Worm (Caenorhabditis elegans) whole organism, L2 larva: ENCODE measurements around the gene mbk-2.

ENCODE experiments used
- C34F6.9 ChIP-seq: fragments of 150-350 bp; optimal IDR thresholded peaks from 2 replicates; lab custom pipeline; 2014; ENCODE audit warnings: missing biosample characterization, missing genetic modification characterization
- F13H6.1 ChIP-seq: sonication (generic microtip); optimal IDR thresholded peaks from 2 replicates; lab custom pipeline; 2016; ENCODE audit warnings: missing genetic modification characterization, missing compliant biosample characterization
- R02D3.7 ChIP-seq: fragments of 150-350 bp; optimal IDR thresholded peaks from 2 replicates; lab custom pipeline; 2014; ENCODE audit warnings: missing biosample characterization, missing genetic modification characterization
- Y55F3AM.14 ChIP-seq: fragments of 200-800 bp; sonication (Bioruptor generic); optimal IDR thresholded peaks from 2 replicates; lab custom pipeline; 2018; ENCODE audit warnings: mild to moderate bottlenecking, missing genetic modification characterization, missing compliant biosample characterization
- ZK546.5 ChIP-seq: sonication (generic microtip); optimal IDR thresholded peaks from 2 replicates; lab custom pipeline; 2017; ENCODE audit warnings: missing biosample characterization, missing genetic modification characterization
- ceh-16 ChIP-seq: fragments of 150-350 bp; optimal IDR thresholded peaks from 2 replicates; lab custom pipeline; 2014; ENCODE audit warnings: missing biosample characterization, missing genetic modification characterization
- ceh-82 ChIP-seq: fragments of 150-350 bp; optimal IDR thresholded peaks from 2 replicates; lab custom pipeline; 2014; ENCODE audit warnings: missing biosample characterization, missing genetic modification characterization
- crh-2 ChIP-seq: sonication (generic microtip); optimal IDR thresholded peaks from 2 replicates; lab custom pipeline; 2017; ENCODE audit warnings: missing biosample characterization, missing genetic modification characterization
- dmd-4 ChIP-seq: sonication (generic microtip); optimal IDR thresholded peaks from 2 replicates; lab custom pipeline; 2017; ENCODE audit warnings: missing biosample characterization, missing genetic modification characterization
- elt-3 ChIP-seq: sonication (generic microtip); optimal IDR thresholded peaks from 2 replicates; lab custom pipeline; 2017; ENCODE audit warnings: missing biosample characterization, missing genetic modification characterization
- fos-1 ChIP-seq: fragments of 150-350 bp; optimal IDR thresholded peaks from 2 replicates; lab custom pipeline; 2014; ENCODE audit warnings: missing biosample characterization, missing genetic modification characterization
- gmeb-1 ChIP-seq: fragments of 150-350 bp; optimal IDR thresholded peaks from 2 replicates; lab custom pipeline; 2014; ENCODE audit warnings: missing biosample characterization, missing genetic modification characterization
- lin-11 ChIP-seq: fragments of 150-350 bp; sonication (generic microtip); optimal IDR thresholded peaks from 2 replicates; lab custom pipeline; 2014; ENCODE audit warnings: missing biosample characterization, missing genetic modification characterization, inconsistent platforms, mixed read lengths
- lsy-2 ChIP-seq, 2 experiments: fragments of 150-350 bp in 1 of 2; sonication (generic microtip) in 1 of 2; optimal IDR thresholded peaks; 2 replicates each; lab custom pipeline; 2014 to 2017; ENCODE audit warnings: missing biosample characterization in 2 of 2, missing genetic modification characterization in 2 of 2
- mab-5 ChIP-seq: fragments of 150-350 bp; optimal IDR thresholded peaks from 2 replicates; lab custom pipeline; 2014; ENCODE audit warnings: missing biosample characterization, missing genetic modification characterization
- mbf-1 ChIP-seq: sonication (generic microtip); optimal IDR thresholded peaks from 2 replicates; lab custom pipeline; 2017; ENCODE audit warnings: missing biosample characterization, missing genetic modification characterization
- nhr-11 ChIP-seq: fragments of 150-350 bp; optimal IDR thresholded peaks from 2 replicates; lab custom pipeline; 2014; ENCODE audit warnings: missing biosample characterization, missing genetic modification characterization
- nhr-12 ChIP-seq: fragments of 150-350 bp; optimal IDR thresholded peaks from 2 replicates; lab custom pipeline; 2014; ENCODE audit warnings: missing biosample characterization, missing genetic modification characterization
- nhr-23 ChIP-seq: fragments of 150-350 bp; optimal IDR thresholded peaks from 2 replicates; lab custom pipeline; 2014; ENCODE audit warnings: missing biosample characterization, missing genetic modification reagents, missing genetic modification characterization
- nhr-25 ChIP-seq: fragments of 150-350 bp; sonication (generic microtip); optimal IDR thresholded peaks from 3 replicates; lab custom pipeline; 2014; ENCODE audit warnings: missing biosample characterization, missing genetic modification characterization
- nhr-6 ChIP-seq: fragments of 150-350 bp; optimal IDR thresholded peaks from 2 replicates; lab custom pipeline; 2014; ENCODE audit warnings: missing biosample characterization, missing genetic modification characterization
- nhr-77 ChIP-seq: fragments of 150-350 bp; optimal IDR thresholded peaks from 2 replicates; lab custom pipeline; 2014; ENCODE audit warnings: missing biosample characterization, missing genetic modification characterization
- peb-1 ChIP-seq: fragments of 150-350 bp; optimal IDR thresholded peaks from 2 replicates; lab custom pipeline; 2014; ENCODE audit warnings: missing biosample characterization, missing genetic modification characterization
- skn-1 ChIP-seq: sonication (generic microtip); optimal IDR thresholded peaks from 2 replicates; lab custom pipeline; 2017; ENCODE audit warnings: missing biosample characterization, missing genetic modification characterization
- sma-9 ChIP-seq, 2 experiments: fragments of 150-350 bp in 1 of 2; sonication (generic microtip) in 1 of 2; optimal IDR thresholded peaks; 2 replicates each; lab custom pipeline; 2014 to 2016; ENCODE audit warnings: missing genetic modification characterization in 2 of 2, mild to moderate bottlenecking in 1 of 2, missing biosample characterization in 1 of 2, missing compliant biosample characterization in 1 of 2, missing genetic modification reagents in 1 of 2, moderate library complexity in 1 of 2
- snpc-4 ChIP-seq: fragments of 150-350 bp; optimal IDR thresholded peaks from 2 replicates; lab custom pipeline; 2014; ENCODE audit warnings: missing biosample characterization, missing genetic modification characterization
- unc-55 ChIP-seq: fragments of 150-350 bp; sonication (generic microtip); optimal IDR thresholded peaks from 3 replicates; lab custom pipeline; 2014; ENCODE audit warnings: missing biosample characterization, missing genetic modification reagents, missing genetic modification characterization
- unc-62 ChIP-seq: fragments of 150-350 bp; optimal IDR thresholded peaks from 2 replicates; lab custom pipeline; 2014; ENCODE audit warnings: missing biosample characterization, missing genetic modification reagents, missing genetic modification characterization
- zag-1 ChIP-seq: fragments of 150-350 bp; optimal IDR thresholded peaks from 2 replicates; lab custom pipeline; 2014; ENCODE audit warnings: missing biosample characterization, missing genetic modification characterization
- ztf-11 ChIP-seq: sonication (generic microtip); optimal IDR thresholded peaks from 2 replicates; lab custom pipeline; 2017; ENCODE audit warnings: missing biosample characterization, missing genetic modification characterization
- ztf-4 ChIP-seq: fragments of 150-350 bp; optimal IDR thresholded peaks from 2 replicates; lab custom pipeline; 2014; ENCODE audit warnings: missing biosample characterization, missing genetic modification characterization

The mbk-2 gene

ce11 chrIV:12977650-12978049 is 31.3 kb upstream of the mbk-2 start:
- TF ChIP-seq mab-5 (tag; lab: Kevin White, UChicago): no peak

ce11 chrIV:12978307-12979036 is 30.5 kb upstream of the mbk-2 start, which contains the start of gene K10D11.2:
Gene K10D11.2, plus strand, starts transcription at chrIV:12978986.
- TF ChIP-seq fos-1 (peak; percentile 46), sma-9 (GFP tag; optimal IDR thresholded peaks at IDR 0.05; lab: Kevin White, UChicago) (peak; percentile 34), sma-9 (tag; optimal IDR thresholded peaks at IDR 0.05; lab: Kevin White, UChicago) (no peak), ztf-4 (tag; lab: Kevin White, UChicago) (no peak)

- TF ChIP-seq fos-1 (peak; percentile 64), F13H6.1 (tag; lab: Kevin White, UChicago) (no peak), nhr-23 (no peak), sma-9 (GFP tag; optimal IDR thresholded peaks at IDR 0.05; lab: Kevin White, UChicago) (no peak), sma-9 (tag; optimal IDR thresholded peaks at IDR 0.05; lab: Kevin White, UChicago) (no peak), unc-62 (GFP tag; lab: Kevin White, UChicago) (no peak), unc-55 (GFP tag; lab: Kevin White, UChicago) (no peak), ZK546.5 (tag; lab: Kevin White, UChicago) (no peak)
Observed at ce11 chrIV:12985961-12986360, 23.0 kb upstream of the mbk-2 start, which contains the start of gene K10D11.3. Gene K10D11.3, minus strand, starts transcription at chrIV:12986134.

ce11 chrIV:12989355-12989754 is 19.6 kb upstream of the mbk-2 start, which contains the start of gene K10D11.6:
Gene K10D11.6, minus strand, starts transcription at chrIV:12989455.
- TF ChIP-seq nhr-11 (tag; lab: Kevin White, UChicago): no peak
- TF ChIP-seq Y55F3AM.14 (GFP tag; lab: Kevin White, UChicago): no peak
- no peak for TF ChIP-seq ztf-11 (tag; lab: Kevin White, UChicago)
- peak; percentile 7 for TF ChIP-seq fos-1

- TF ChIP-seq elt-3 (tag; lab: Kevin White, UChicago): no peak
- TF ChIP-seq crh-2: no peak
- no peak for TF ChIP-seq skn-1 (tag; lab: Kevin White, UChicago)
- no peak for TF ChIP-seq C34F6.9 (tag; lab: Kevin White, UChicago)
- no peak for TF ChIP-seq mbf-1 (tag; lab: Kevin White, UChicago)
- no peak for TF ChIP-seq gmeb-1 (tag; lab: Kevin White, UChicago)
- no peak for TF ChIP-seq lsy-2 (tag; optimal IDR thresholded peaks at IDR 0.05; lab: Kevin White, UChicago)
- TF ChIP-seq nhr-25 (tag; lab: Kevin White, UChicago): no peak
- TF ChIP-seq dmd-4: no peak
- TF ChIP-seq snpc-4 (tag; lab: Kevin White, UChicago): no peak
- no peak for TF ChIP-seq nhr-12
- no peak for TF ChIP-seq ceh-16 (tag; lab: Kevin White, UChicago)
- TF ChIP-seq lin-11 (tag; lab: Kevin White, UChicago): no peak
- no peak for TF ChIP-seq ztf-11 (tag; lab: Kevin White, UChicago)
- no peak for TF ChIP-seq Y55F3AM.14 (GFP tag; lab: Kevin White, UChicago)
- TF ChIP-seq peb-1 (tag; lab: Kevin White, UChicago): no peak
- TF ChIP-seq, all 48 proteins: peak for 0
Observed at ce11 chrIV:12990638-12991037, 18.3 kb upstream of the mbk-2 start.

- TF ChIP-seq sma-9 (GFP tag; optimal IDR thresholded peaks at IDR 0.05; lab: Kevin White, UChicago) (no peak), sma-9 (tag; optimal IDR thresholded peaks at IDR 0.05; lab: Kevin White, UChicago) (no peak), fos-1 (peak; percentile 94)
Observed at ce11 chrIV:12991629-12992028, 17.3 kb upstream of the mbk-2 start, which contains the start of gene K10D11.5. Gene K10D11.5, minus strand, starts transcription at chrIV:12991843.

- TF ChIP-seq dmd-4 (no peak), ztf-4 (tag; lab: Kevin White, UChicago) (no peak), nhr-6 (tag; lab: Kevin White, UChicago) (no peak), elt-3 (tag; lab: Kevin White, UChicago) (no peak), zag-1 (no peak), unc-62 (GFP tag; lab: Kevin White, UChicago) (no peak), gmeb-1 (tag; lab: Kevin White, UChicago) (no peak), ceh-82 (tag; lab: Kevin White, UChicago) (no peak), skn-1 (tag; lab: Kevin White, UChicago) (no peak), nhr-77 (tag; lab: Kevin White, UChicago) (no peak), C34F6.9 (tag; lab: Kevin White, UChicago) (no peak), R02D3.7 (no peak), crh-2 (no peak)
Observed at ce11 chrIV:12994376-12994775, 14.6 kb upstream of the mbk-2 start, which contains the start of gene K10D11.4. Gene K10D11.4, minus strand, starts transcription at chrIV:12994476.
